Worm (Caenorhabditis elegans) whole organism, L4/young adult: ENCODE results near the gene capg-2.

Experiments used
- dao-5 ChIP-seq: sonication (generic microtip); optimal IDR thresholded peaks from 2 replicates; lab custom pipeline; 2016; ENCODE audit warnings: missing genotype, missing genetic modification characterization, moderate library complexity, missing compliant biosample characterization
- him-1 ChIP-seq: sonication (generic microtip); optimal IDR thresholded peaks from 2 replicates; lab custom pipeline; 2016; ENCODE audit warnings: missing genotype, missing genetic modification reagents, missing genetic modification characterization, missing compliant biosample characterization

DNA sequence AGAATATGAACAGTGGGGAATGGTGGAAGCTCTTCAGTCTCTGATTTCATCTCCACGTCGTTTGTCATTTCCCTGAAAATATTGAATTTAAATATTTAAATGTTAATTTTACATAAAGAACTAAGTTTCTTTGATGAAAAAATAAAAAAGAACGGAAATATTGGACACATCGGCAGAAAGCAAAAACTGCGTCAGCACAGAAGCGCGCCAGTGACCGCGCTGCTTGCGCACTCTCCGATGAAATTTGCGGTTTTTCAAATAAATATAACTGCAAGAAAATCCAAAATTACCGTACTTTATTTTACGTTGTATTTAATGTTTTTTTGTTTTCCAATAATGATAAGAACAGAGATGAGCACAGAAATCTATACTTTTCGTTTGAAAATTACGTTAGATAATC lies 19.9 kb downstream of the capg-2 start, which contains the start of the genes srpa-68 and srh-16:
- TF ChIP-seq dao-5, result no peak
- peak; percentile 73 for TF ChIP-seq him-1 (tag; lab: Kevin White, UChicago)
